Fruit fly (Drosophila melanogaster) whole organism, pupa: Measurements from ENCODE around the gene CG33995.

ENCODE experiments used
- CG14655 ChIP-seq: fragments of 200-800 bp; sonication (Bioruptor generic); optimal IDR thresholded peaks from 3 replicates; lab custom pipeline; 2017; ENCODE audit warnings: mild to moderate bottlenecking, missing biosample characterization, missing genetic modification reagents, missing genetic modification characterization
- CG34367 ChIP-seq: fragments of 200-800 bp; sonication (Bioruptor generic); optimal IDR thresholded peaks from 2 replicates; lab custom pipeline; 2018; ENCODE audit warnings: missing biosample characterization, mild to moderate bottlenecking, missing genetic modification characterization
- D1 ChIP-seq: fragments of 200-800 bp; sonication (Bioruptor generic); optimal IDR thresholded peaks from 2 replicates; lab custom pipeline; 2018; ENCODE audit warnings: missing biosample characterization, mild to moderate bottlenecking, missing genetic modification characterization, moderate library complexity
- Pif1A ChIP-seq: fragments of 200-800 bp; sonication (Bioruptor generic); optimal IDR thresholded peaks from 3 replicates; lab custom pipeline; 2016; ENCODE audit warnings: missing biosample characterization, missing genetic modification characterization
- gl ChIP-seq: fragments of 200-800 bp; sonication (Bioruptor generic); optimal IDR thresholded peaks from 2 replicates; lab custom pipeline; 2018; ENCODE audit warnings: missing biosample characterization, mild to moderate bottlenecking, missing genetic modification characterization

- TF ChIP-seq CG34367 (tag; lab: Kevin White, UChicago) (no peak), D1 (no peak), Pif1A (no peak), CG14655 (no peak), gl (tag; lab: Kevin White, UChicago) (no peak)
These were observed 47.3 kb upstream of the CG33995 start for dm6 chr2L:4995837-4996136.
